Worm (Caenorhabditis elegans) whole organism, early embryonic: ENCODE data around the gene trx-2.

Source experiments
- hnd-1 ChIP-seq: sonication (generic microtip); optimal IDR thresholded peaks from 2 replicates; lab custom pipeline; 2016; ENCODE audit warnings: missing genetic modification characterization, missing compliant biosample characterization
- sea-1 ChIP-seq: fragments of 200-800 bp; sonication (Bioruptor generic); conservative IDR thresholded peaks from 2 replicates; pipeline ENCODE4 v1.3.6; 2022; ENCODE audit warnings: missing genetic modification characterization, missing compliant biosample characterization
- tra-4 ChIP-seq: sonication (generic microtip); optimal IDR thresholded peaks from 2 replicates; lab custom pipeline; 2017; ENCODE audit warnings: missing genetic modification characterization, missing compliant biosample characterization

DNA sequence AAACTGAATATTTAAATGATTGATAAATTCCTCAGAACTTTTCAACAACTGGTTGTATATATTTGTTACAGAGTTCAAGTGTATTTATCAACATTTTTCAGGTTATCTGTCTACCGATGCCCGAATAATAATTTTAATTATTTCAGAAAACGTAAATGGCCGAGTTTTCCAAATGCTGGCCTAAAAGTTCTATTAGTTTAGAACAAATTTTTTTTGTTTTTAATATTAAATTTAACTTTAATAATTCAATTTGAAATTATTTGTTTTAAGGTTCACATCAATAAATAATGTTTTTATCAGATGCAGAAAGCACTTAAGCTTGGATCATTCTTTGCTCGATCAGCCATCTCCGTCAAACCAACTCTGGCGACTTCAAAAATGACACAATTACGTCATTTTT is at the start of gene trx-2:
- no peak for TF ChIP-seq sea-1
- TF ChIP-seq hnd-1 = no peak
- no peak for TF ChIP-seq tra-4
